Worm (Caenorhabditis elegans) whole organism, L2 larva: ENCODE data around the gene F09F9.1.

Experiments used
- ama-1 ChIP-seq: fragments of 150-350 bp; optimal IDR thresholded peaks from 2 replicates; lab custom pipeline; 2018; ENCODE audit warnings: inconsistent platforms
- ceh-82 ChIP-seq: fragments of 150-350 bp; optimal IDR thresholded peaks from 2 replicates; lab custom pipeline; 2014; ENCODE audit warnings: missing biosample characterization, missing genetic modification characterization
- egl-27 ChIP-seq: sonication (generic microtip); optimal IDR thresholded peaks from 3 replicates; lab custom pipeline; 2017; ENCODE audit warnings: missing biosample characterization, missing genetic modification reagents, missing genetic modification characterization
- elt-3 ChIP-seq: sonication (generic microtip); optimal IDR thresholded peaks from 2 replicates; lab custom pipeline; 2017; ENCODE audit warnings: missing biosample characterization, missing genetic modification characterization
- lin-13 ChIP-seq: fragments of 150-350 bp; optimal IDR thresholded peaks from 2 replicates; lab custom pipeline; 2014; ENCODE audit warnings: missing biosample characterization, missing genetic modification reagents, missing genetic modification characterization
- mdl-1 ChIP-seq, 2 experiments: fragments of 150-350 bp in 1 of 2; sonication (generic microtip) in 1 of 2; optimal IDR thresholded peaks; 2 replicates each; lab custom pipeline; 2017; ENCODE audit warnings: missing biosample characterization in 2 of 2, missing genetic modification characterization in 2 of 2
- nhr-11 ChIP-seq: fragments of 150-350 bp; optimal IDR thresholded peaks from 2 replicates; lab custom pipeline; 2014; ENCODE audit warnings: missing biosample characterization, missing genetic modification characterization
- nhr-237 ChIP-seq: fragments of 150-350 bp; optimal IDR thresholded peaks from 2 replicates; lab custom pipeline; 2014; ENCODE audit warnings: missing biosample characterization, missing genetic modification characterization
- nhr-25 ChIP-seq: fragments of 150-350 bp; sonication (generic microtip); optimal IDR thresholded peaks from 3 replicates; lab custom pipeline; 2014; ENCODE audit warnings: missing biosample characterization, missing genetic modification characterization
- unc-39 ChIP-seq: fragments of 150-350 bp; optimal IDR thresholded peaks from 2 replicates; lab custom pipeline; 2014; ENCODE audit warnings: missing biosample characterization, missing genetic modification characterization
- ztf-1 ChIP-seq: fragments of 200-800 bp; sonication (Bioruptor generic); conservative IDR thresholded peaks from 2 replicates; pipeline ENCODE4 v1.3.6; 2022; ENCODE audit warnings: missing genetic modification characterization, missing compliant biosample characterization
- ztf-11 ChIP-seq: sonication (generic microtip); optimal IDR thresholded peaks from 2 replicates; lab custom pipeline; 2017; ENCODE audit warnings: missing biosample characterization, missing genetic modification characterization

ce11 chrX:4079264-4079663 lies 35.9 kb upstream of the F09F9.1 start, which contains the start of gene T06F4.1:
- no peak for TF ChIP-seq ceh-82 (tag; lab: Kevin White, UChicago)
- TF ChIP-seq mdl-1 (tag; optimal IDR thresholded peaks at IDR 0.05; lab: Kevin White, UChicago), result no peak
- TF ChIP-seq egl-27 (tag; lab: Kevin White, UChicago), result no peak
- TF ChIP-seq ztf-11 (tag; lab: Kevin White, UChicago), result no peak
- TF ChIP-seq nhr-25 (tag; lab: Kevin White, UChicago), result no peak
- TF ChIP-seq ztf-1 (GFP tag; lab: Robert Waterston, UW), result no peak
- no peak for TF ChIP-seq nhr-11 (tag; lab: Kevin White, UChicago)
- no peak for TF ChIP-seq ama-1 (lab: Kevin White, UChicago)
- no peak for TF ChIP-seq elt-3 (tag; lab: Kevin White, UChicago)
- no peak for TF ChIP-seq lin-13 (GFP tag; lab: Kevin White, UChicago)
- no peak for TF ChIP-seq unc-39 (tag; lab: Kevin White, UChicago)
- TF ChIP-seq nhr-237, result no peak
